Fruit fly (Drosophila melanogaster) whole organism, pupa: ENCODE results near the gene dysf.

Source experiments
- CG10348 ChIP-seq: fragments of 200-800 bp; sonication (Bioruptor generic); IDR thresholded peaks from 2 replicates; pipeline ENCODE4 v1.3.6; 2022; ENCODE audit warnings: missing biosample characterization, missing genetic modification characterization
- CG12605 ChIP-seq: fragments of 200-800 bp; sonication (Bioruptor generic); IDR thresholded peaks from 2 replicates; pipeline ENCODE4 v1.3.6; 2022; ENCODE audit warnings: missing biosample characterization, missing genetic modification characterization
- CG13204 ChIP-seq: fragments of 200-800 bp; sonication (Bioruptor generic); optimal IDR thresholded peaks from 2 replicates; lab custom pipeline; 2018; ENCODE audit warnings: missing biosample characterization, mild to moderate bottlenecking, missing genetic modification characterization, moderate library complexity
- CG17806 ChIP-seq: fragments of 200-800 bp; sonication (Bioruptor generic); optimal IDR thresholded peaks from 2 replicates; lab custom pipeline; 2018; ENCODE audit warnings: missing biosample characterization, mild to moderate bottlenecking, missing genetic modification characterization, moderate library complexity
- CG34367 ChIP-seq: fragments of 200-800 bp; sonication (Bioruptor generic); optimal IDR thresholded peaks from 2 replicates; lab custom pipeline; 2018; ENCODE audit warnings: missing biosample characterization, mild to moderate bottlenecking, missing genetic modification characterization
- CG8301 ChIP-seq: fragments of 200-800 bp; sonication (Bioruptor generic); optimal IDR thresholded peaks from 2 replicates; lab custom pipeline; 2018; ENCODE audit warnings: missing biosample characterization, mild to moderate bottlenecking, missing genetic modification characterization
- EcR ChIP-seq: fragments of 200-800 bp; sonication (Bioruptor generic); optimal IDR thresholded peaks from 3 replicates; lab custom pipeline; 2019; ENCODE audit warnings: missing biosample characterization, missing genetic modification characterization, mild to moderate bottlenecking, moderate library complexity, missing genetic modification reagents
- Pif1A ChIP-seq: fragments of 200-800 bp; sonication (Bioruptor generic); optimal IDR thresholded peaks from 3 replicates; lab custom pipeline; 2016; ENCODE audit warnings: missing biosample characterization, missing genetic modification characterization
- Snoo ChIP-seq: fragments of 200-800 bp; sonication (Bioruptor generic); optimal IDR thresholded peaks from 3 replicates; lab custom pipeline; 2017; ENCODE audit warnings: missing biosample characterization, mild to moderate bottlenecking, missing genetic modification characterization, inconsistent platforms
- gl ChIP-seq: fragments of 200-800 bp; sonication (Bioruptor generic); optimal IDR thresholded peaks from 2 replicates; lab custom pipeline; 2018; ENCODE audit warnings: missing biosample characterization, mild to moderate bottlenecking, missing genetic modification characterization

dm6 chr3R:26122896-26123295 lies 24.4 kb upstream of the dysf start:
- TF ChIP-seq CG17806 (tag; lab: Kevin White, UChicago) (no peak), CG10348 (GFP tag; lab: Robert Waterston, UW) (no peak), gl (tag; lab: Kevin White, UChicago) (no peak), EcR (no peak), Snoo (no peak), CG13204 (GFP tag; lab: Kevin White, UChicago) (no peak), Pif1A (GFP tag; lab: Kevin White, UChicago) (no peak), CG34367 (tag; lab: Kevin White, UChicago) (no peak), CG12605 (GFP tag; lab: Robert Waterston, UW) (no peak), CG8301 (tag; lab: Kevin White, UChicago) (no peak)
